Worm (Caenorhabditis elegans) whole organism, L4 larva: ENCODE measurements around the gene bath-26.
"Not testable (repeated sequence)": the region's sequence is repeated elsewhere in the genome, so short reads cannot be mapped to it uniquely, and the experiment has no call there.

Source experiments
- F10B5.3 ChIP-seq: sonication (generic microtip); optimal IDR thresholded peaks from 2 replicates; lab custom pipeline; 2016; ENCODE audit warnings: mild to moderate bottlenecking, missing genetic modification characterization, missing compliant biosample characterization
- Y48G9A.11 ChIP-seq: fragments of 200-800 bp; sonication (Bioruptor generic); IDR thresholded peaks from 2 replicates; pipeline ENCODE4 v1.3.6; 2022; ENCODE audit warnings: missing genetic modification reagents, missing genetic modification characterization, missing compliant biosample characterization
- aha-1 ChIP-seq: fragments of 150-350 bp; peaks from one replicate; lab custom pipeline; 2014; ENCODE audit warnings: missing biosample characterization, missing genetic modification characterization
- arid-1 ChIP-seq: fragments of 200-800 bp; sonication (Bioruptor generic); conservative IDR thresholded peaks from 2 replicates; pipeline ENCODE4 v1.3.6; 2022; ENCODE audit warnings: missing genetic modification reagents, missing genetic modification characterization, missing compliant biosample characterization
- daf-16 ChIP-seq, 3 experiments: sonication (generic microtip); optimal IDR thresholded peaks; 2 replicates each; lab custom pipeline; 2016 to 2017; ENCODE audit warnings: missing genetic modification characterization in 3 of 3, missing genetic modification reagents in 3 of 3, mild to moderate bottlenecking in 2 of 3, missing compliant biosample characterization in 2 of 3, missing biosample characterization in 1 of 3, moderate library complexity in 1 of 3
- dmd-6 ChIP-seq: fragments of 200-800 bp; sonication (Bioruptor generic); IDR thresholded peaks from 2 replicates; pipeline ENCODE4 v1.3.6; 2022; ENCODE audit warnings: missing genetic modification reagents, missing genetic modification characterization, missing compliant biosample characterization
- dpl-1 ChIP-seq: fragments of 150-350 bp; optimal IDR thresholded peaks from 2 replicates; lab custom pipeline; 2014; ENCODE audit warnings: missing biosample characterization, missing genetic modification reagents, missing genetic modification characterization
- dve-1 ChIP-seq: sonication (generic microtip); optimal IDR thresholded peaks from 2 replicates; lab custom pipeline; 2017; ENCODE audit warnings: antibody characterized with exemption, mild to moderate bottlenecking, missing genetic modification characterization, missing compliant biosample characterization; ENCODE audit not compliant: insufficient read depth
- egl-43 ChIP-seq: fragments of 200-800 bp; sonication (Bioruptor generic); IDR thresholded peaks from 2 replicates; pipeline ENCODE4 v1.3.6; 2022; ENCODE audit warnings: missing genetic modification reagents, missing genetic modification characterization, missing compliant biosample characterization
- fkh-10 ChIP-seq: fragments of 150-350 bp; optimal IDR thresholded peaks from 2 replicates; lab custom pipeline; 2014; ENCODE audit warnings: missing biosample characterization, missing genetic modification reagents, missing genetic modification characterization
- hmg-1.1 ChIP-seq: fragments of 200-800 bp; sonication (Bioruptor generic); IDR thresholded peaks from 2 replicates; pipeline ENCODE4 v1.3.6; 2022; ENCODE audit warnings: missing genetic modification reagents, missing genetic modification characterization, missing compliant biosample characterization
- lin-1 ChIP-seq: fragments of 200-800 bp; sonication (Bioruptor generic); IDR thresholded peaks from 2 replicates; pipeline ENCODE4 v1.3.6; 2022; ENCODE audit warnings: missing genetic modification reagents, missing genetic modification characterization, missing compliant biosample characterization
- lin-15B ChIP-seq: fragments of 150-350 bp; sonication (generic microtip); optimal IDR thresholded peaks from 3 replicates; lab custom pipeline; 2014; ENCODE audit warnings: missing biosample characterization, missing genetic modification characterization
- lin-38 ChIP-seq: fragments of 200-800 bp; sonication (Bioruptor generic); IDR thresholded peaks from 2 replicates; pipeline ENCODE4 v1.3.6; 2022; ENCODE audit warnings: missing genetic modification reagents, missing genetic modification characterization, missing compliant biosample characterization
- lir-3 ChIP-seq: sonication (generic microtip); optimal IDR thresholded peaks from 2 replicates; lab custom pipeline; 2016; ENCODE audit warnings: mild to moderate bottlenecking, missing genetic modification characterization, missing compliant biosample characterization
- madf-5 ChIP-seq, 2 experiments: fragments of 200-800 bp; sonication (Bioruptor generic); IDR thresholded peaks; 2 replicates each; pipeline ENCODE4 v1.3.6; 2022; ENCODE audit warnings: missing compliant biosample characterization in 2 of 2, missing genetic modification characterization in 2 of 2
- mdl-1 ChIP-seq, 2 experiments: fragments of 150-350 bp in 1 of 2; sonication (generic microtip) in 1 of 2; optimal IDR thresholded peaks; 2 replicates each; lab custom pipeline; 2014 to 2017; ENCODE audit warnings: missing biosample characterization in 2 of 2, missing genetic modification characterization in 2 of 2
- mep-1 ChIP-seq: fragments of 150-350 bp; sonication (generic microtip); optimal IDR thresholded peaks from 3 replicates; lab custom pipeline; 2014; ENCODE audit warnings: missing biosample characterization, missing genetic modification characterization
- mes-2 ChIP-seq: sonication (generic microtip); optimal IDR thresholded peaks from 2 replicates; lab custom pipeline; 2016; ENCODE audit warnings: missing genotype, mild to moderate bottlenecking, missing genetic modification characterization, missing compliant biosample characterization; ENCODE audit not compliant: poor library complexity, severe bottlenecking
- mxl-2 ChIP-seq: fragments of 200-800 bp; sonication (Bioruptor generic); conservative IDR thresholded peaks from 2 replicates; pipeline ENCODE4 v1.3.6; 2022; ENCODE audit warnings: missing genetic modification reagents, missing genetic modification characterization, missing compliant biosample characterization
- nhr-10 ChIP-seq: fragments of 150-350 bp; optimal IDR thresholded peaks from 2 replicates; lab custom pipeline; 2014; ENCODE audit warnings: missing biosample characterization, missing genetic modification characterization
- nhr-11 ChIP-seq: fragments of 150-350 bp; optimal IDR thresholded peaks from 2 replicates; lab custom pipeline; 2014; ENCODE audit warnings: missing biosample characterization, missing genetic modification characterization
- nhr-111 ChIP-seq: fragments of 200-800 bp; sonication (Bioruptor generic); optimal IDR thresholded peaks from 2 replicates; lab custom pipeline; 2018; ENCODE audit warnings: mild to moderate bottlenecking, missing genetic modification characterization, missing compliant biosample characterization
- nhr-28 ChIP-seq: fragments of 150-350 bp; optimal IDR thresholded peaks from 2 replicates; lab custom pipeline; 2014; ENCODE audit warnings: missing biosample characterization, missing genetic modification characterization
- nhr-41 ChIP-seq: fragments of 200-800 bp; sonication (Bioruptor generic); IDR thresholded peaks from 2 replicates; pipeline ENCODE4 v1.3.6; 2022; ENCODE audit warnings: missing genetic modification reagents, missing genetic modification characterization, missing compliant biosample characterization
- nhr-42 ChIP-seq: fragments of 200-800 bp; sonication (Bioruptor generic); IDR thresholded peaks from 2 replicates; pipeline ENCODE4 v1.3.6; 2022; ENCODE audit warnings: missing genetic modification characterization, missing compliant biosample characterization
- nhr-48 ChIP-seq: sonication (generic microtip); optimal IDR thresholded peaks from 2 replicates; lab custom pipeline; 2016; ENCODE audit warnings: mild to moderate bottlenecking, missing genetic modification characterization, missing compliant biosample characterization
- nhr-6 ChIP-seq: fragments of 150-350 bp; optimal IDR thresholded peaks from 2 replicates; lab custom pipeline; 2014; ENCODE audit warnings: missing biosample characterization, missing genetic modification characterization
- pha-4 ChIP-seq, 2 experiments: fragments of 150-350 bp in 1 of 2; fragments of 200-800 bp in 1 of 2; sonication (Bioruptor generic) in 1 of 2; IDR thresholded peaks in 1 of 2; optimal IDR thresholded peaks in 1 of 2; 2 replicates each; pipeline versions ENCODE4 v1.3.6 to Lab custom; 2014 to 2022; ENCODE audit warnings: missing genetic modification characterization in 2 of 2, missing genetic modification reagents in 2 of 2, missing biosample characterization in 1 of 2, missing compliant biosample characterization in 1 of 2
- php-3 ChIP-seq: fragments of 200-800 bp; sonication (Bioruptor generic); IDR thresholded peaks from 2 replicates; pipeline ENCODE4 v1.3.6; 2022; ENCODE audit warnings: missing genetic modification reagents, missing genetic modification characterization, missing compliant biosample characterization
- saeg-2 ChIP-seq: fragments of 200-800 bp; sonication (Bioruptor generic); IDR thresholded peaks from 2 replicates; pipeline ENCODE4 v1.3.6; 2022; ENCODE audit warnings: missing genetic modification reagents, missing genetic modification characterization, missing compliant biosample characterization
- sdz-12 ChIP-seq: fragments of 200-800 bp; sonication (Bioruptor generic); optimal IDR thresholded peaks from 2 replicates; lab custom pipeline; 2018; ENCODE audit warnings: mild to moderate bottlenecking, missing genetic modification characterization, missing compliant biosample characterization
- set-16 ChIP-seq: fragments of 200-800 bp; sonication (Bioruptor generic); IDR thresholded peaks from 2 replicates; pipeline ENCODE4 v1.3.6; 2022; ENCODE audit warnings: missing genetic modification reagents, missing genetic modification characterization, missing compliant biosample characterization
- snpc-4 ChIP-seq: fragments of 150-350 bp; optimal IDR thresholded peaks from 2 replicates; lab custom pipeline; 2014; ENCODE audit warnings: missing biosample characterization, missing genetic modification characterization
- spr-3 ChIP-seq: fragments of 200-800 bp; sonication (Bioruptor generic); optimal IDR thresholded peaks from 2 replicates; lab custom pipeline; 2018; ENCODE audit warnings: mild to moderate bottlenecking, missing genetic modification characterization, missing compliant biosample characterization
- unc-62 ChIP-seq, 3 experiments: fragments of 150-350 bp in 1 of 3; sonication (generic microtip); optimal IDR thresholded peaks in 2 of 3; peaks in 1 of 3; 1 replicate in 1 of 3; 2 replicates in 2 of 3; lab custom pipeline; 2014 to 2017; ENCODE audit warnings: missing biosample characterization in 3 of 3, missing genetic modification characterization in 3 of 3, missing genetic modification reagents in 3 of 3, missing genotype in 1 of 3

Gene bath-26

DNA sequence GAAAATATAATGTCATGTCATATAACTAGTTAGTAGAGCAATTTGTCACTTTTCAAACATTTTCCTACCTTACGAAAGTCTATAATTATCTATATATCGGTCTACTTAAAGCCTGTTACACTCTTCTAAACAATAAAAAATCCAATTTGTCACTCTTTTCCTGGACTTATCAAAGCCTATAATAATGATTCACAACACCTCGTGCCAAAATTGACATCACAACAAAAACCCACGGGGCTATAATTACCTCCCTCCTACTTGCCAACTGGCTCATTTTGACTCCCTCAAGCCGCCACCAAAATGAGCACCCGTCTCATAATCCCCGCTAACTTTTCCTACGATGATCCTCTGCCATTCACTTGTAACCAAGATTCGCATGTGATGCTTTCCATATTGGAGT is 35.8 kb upstream of the bath-26 start, which contains the start of gene srg-20:
Gene srg-20, plus strand, starts transcription at position 301 of the 400 bp plus-strand sequence.
- TF ChIP-seq lin-15B (tag; lab: Kevin White, UChicago); mdl-1 (tag; optimal IDR thresholded peaks at IDR 0.05; lab: Kevin White, UChicago); nhr-10 (tag; lab: Kevin White, UChicago): not testable (repeated sequence)

DNA sequence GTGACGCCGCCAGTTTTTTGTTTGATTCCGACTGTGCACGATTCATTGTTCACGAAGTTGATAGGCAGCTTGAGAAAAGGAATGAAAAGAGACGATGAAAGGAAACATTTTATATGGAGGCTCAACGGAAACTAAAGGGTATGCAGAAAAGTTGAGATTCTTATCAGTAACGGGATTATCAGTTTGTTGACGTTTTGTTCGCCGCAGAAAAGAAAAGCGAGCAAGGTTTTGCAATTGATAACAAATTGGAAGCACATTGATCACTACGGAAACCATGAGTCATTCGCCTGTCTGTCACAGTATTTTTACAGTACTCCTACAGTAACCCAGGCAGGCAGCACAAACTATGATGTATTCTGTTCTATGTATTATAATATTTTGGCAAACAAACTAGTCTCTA is 35.4 kb upstream of the bath-26 start:
- peak; percentile 46 for TF ChIP-seq aha-1 (tag; lab: Kevin White, UChicago)
- peak; percentile 4 for TF ChIP-seq nhr-28 (tag; lab: Kevin White, UChicago)
- TF ChIP-seq sdz-12 (GFP tag; lab: Kevin White, UChicago) = no peak
- no peak for TF ChIP-seq F10B5.3 (tag; lab: Kevin White, UChicago)
- peak; percentile 52; the same call in 1 of the 2 replicates for TF ChIP-seq dmd-6 (GFP tag; lab: Robert Waterston, UW)
- TF ChIP-seq mep-1 (tag; lab: Kevin White, UChicago) = no peak
- TF ChIP-seq spr-3 (GFP tag; lab: Kevin White, UChicago) = no peak
- TF ChIP-seq nhr-6 = no peak

DNA sequence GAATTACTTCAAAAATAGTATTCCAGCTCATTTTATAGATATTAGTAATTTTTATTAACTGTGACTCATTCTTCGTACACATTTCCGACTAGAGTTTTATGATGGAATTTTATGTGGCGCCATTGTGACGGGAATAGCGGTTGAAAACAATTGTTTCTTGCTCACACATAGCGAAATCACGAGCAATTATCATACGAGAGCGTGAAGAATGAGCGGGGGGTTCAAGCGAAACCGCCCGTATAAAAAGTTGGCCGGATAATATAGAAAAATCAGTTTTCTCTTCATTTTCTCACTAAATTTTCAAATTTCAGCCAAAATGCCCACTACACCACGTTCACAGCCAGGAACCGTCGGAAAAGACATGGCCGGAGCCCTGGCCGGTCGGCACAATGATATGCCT is 32.9 kb upstream of the bath-26 start, which contains the start of gene C08E3.1:
Gene C08E3.1, plus strand, starts transcription at position 301 of the 400 bp plus-strand sequence.
- not testable (repeated sequence) for TF ChIP-seq spr-3 (GFP tag; lab: Kevin White, UChicago); php-3 (GFP tag; lab: Robert Waterston, UW); lin-1 (GFP tag; lab: Robert Waterston, UW)

DNA sequence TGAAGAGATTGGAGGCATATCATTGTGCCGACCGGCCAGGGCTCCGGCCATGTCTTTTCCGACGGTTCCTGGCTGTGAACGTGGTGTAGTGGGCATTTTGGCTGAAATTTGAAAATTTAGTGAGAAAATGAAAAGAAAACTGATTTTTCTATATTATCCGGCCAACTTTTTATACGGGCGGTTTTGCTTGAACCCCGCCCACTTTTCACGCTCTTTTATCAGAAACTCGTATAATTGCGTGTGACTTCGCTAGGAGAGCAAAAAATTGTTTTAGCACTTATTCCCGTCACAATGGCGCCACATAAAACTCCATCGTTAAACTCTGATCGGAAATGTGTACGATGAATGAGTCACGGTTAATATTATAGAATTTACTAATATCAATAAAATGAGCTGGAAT is 31.7 kb upstream of the bath-26 start, which contains the start of gene C08E3.13:
Gene C08E3.13, minus strand, starts transcription at position 101 of the 400 bp plus-strand sequence.
- not testable (repeated sequence) for TF ChIP-seq nhr-11; aha-1 (tag; lab: Kevin White, UChicago); fkh-10

DNA sequence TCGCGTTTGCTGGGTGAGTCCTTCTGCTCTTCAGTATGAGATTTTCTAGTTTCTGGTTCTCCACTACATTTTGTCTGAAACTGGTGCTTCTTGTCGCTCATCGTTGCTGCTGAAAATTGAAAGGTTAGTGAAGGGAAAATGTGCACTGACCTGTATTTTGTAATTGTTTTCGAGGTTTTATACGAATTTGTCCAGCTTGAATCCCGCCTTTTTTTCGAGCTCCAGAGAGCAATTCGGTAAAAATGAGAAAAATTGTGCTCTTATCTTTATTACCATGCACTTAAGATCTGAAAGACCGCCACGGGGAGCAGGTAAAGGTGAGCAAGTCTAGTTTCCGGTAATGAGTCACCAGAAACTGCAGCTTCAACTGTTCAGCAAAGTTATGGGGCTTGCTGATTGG is 27.2 kb upstream of the bath-26 start, which contains the start of gene C08E3.15:
Gene C08E3.15, minus strand, starts transcription at position 101 of the 400 bp plus-strand sequence.
- not testable (repeated sequence) for TF ChIP-seq php-3 (GFP tag; lab: Robert Waterston, UW); dpl-1; nhr-111 (GFP tag; lab: Kevin White, UChicago)

DNA sequence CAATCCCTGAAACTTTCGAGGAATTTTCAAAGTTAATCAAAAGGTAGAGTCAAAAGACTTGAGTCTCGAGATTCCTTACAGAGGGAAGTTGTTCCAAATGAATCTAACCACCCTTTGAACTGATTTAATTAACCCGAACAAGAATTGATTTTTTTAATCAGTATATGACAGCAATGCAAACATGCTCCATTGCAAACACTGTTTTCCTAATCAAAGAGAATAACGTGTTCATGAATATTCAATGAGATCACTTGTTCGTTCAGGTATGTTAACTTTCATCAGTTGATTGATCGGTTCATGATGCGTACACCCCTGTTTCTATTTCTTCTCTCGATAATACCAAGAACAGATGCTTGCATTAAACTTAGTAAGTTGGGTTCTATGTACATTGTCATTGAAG is 25.1 kb upstream of the bath-26 start, which contains the start of gene C08E3.14:
Gene C08E3.14, plus strand, starts transcription at position 301 of the 400 bp plus-strand sequence.
- no peak for TF ChIP-seq hmg-1.1 (GFP tag; lab: Robert Waterston, UW)
- TF ChIP-seq sdz-12 (GFP tag; lab: Kevin White, UChicago) = no peak
- no peak for TF ChIP-seq dve-1 (tag; lab: Kevin White, UChicago)
- TF ChIP-seq nhr-48 = no peak
- TF ChIP-seq nhr-41 = no peak
- no peak for TF ChIP-seq egl-43
- no peak for TF ChIP-seq arid-1 (GFP tag; lab: Robert Waterston, UW)
- no peak for TF ChIP-seq set-16 (GFP tag; lab: Robert Waterston, UW)
- TF ChIP-seq nhr-42 (GFP tag; lab: Robert Waterston, UW) = no peak

DNA sequence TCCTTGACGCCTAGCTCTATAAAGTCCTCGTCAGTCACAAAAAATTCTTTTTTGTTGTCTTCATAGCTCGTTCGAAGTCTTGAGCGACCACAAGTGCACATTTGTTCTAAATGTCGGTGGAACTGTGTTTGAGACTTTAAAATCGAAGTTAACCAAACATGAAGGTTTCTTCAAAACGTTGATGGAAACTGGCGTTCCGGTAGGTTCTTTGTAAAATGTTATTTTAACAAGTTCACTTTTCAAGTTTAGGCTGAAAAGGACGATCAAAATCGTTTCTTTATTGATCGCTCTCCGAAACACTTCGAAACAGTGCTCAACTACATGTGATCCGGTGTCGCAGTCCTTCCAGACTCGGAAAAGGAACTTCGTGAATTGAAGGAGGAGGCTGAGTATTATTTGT is 24.0 kb upstream of the bath-26 start, which contains the start of gene fbxa-160:
Gene fbxa-160, minus strand, starts transcription at position 101 of the 400 bp plus-strand sequence.
- TF ChIP-seq dve-1 (tag; lab: Kevin White, UChicago) = no peak
- no peak for TF ChIP-seq mxl-2 (GFP tag; lab: Robert Waterston, UW)
- TF ChIP-seq nhr-41 = no peak
- no peak for TF ChIP-seq madf-5 (GFP tag; IDR thresholded peaks at IDR 0.05; lab: Robert Waterston, UW)
- no peak for TF ChIP-seq unc-62 (GFP tag; optimal IDR thresholded peaks at IDR 0.05 in 1 of 2; lab: Kevin White, UChicago)
- TF ChIP-seq unc-62 (tag; optimal IDR thresholded peaks at IDR 0.05; lab: Kevin White, UChicago) = no peak
- TF ChIP-seq saeg-2 (GFP tag; lab: Robert Waterston, UW) = no peak
- TF ChIP-seq pha-4 (GFP tag; IDR thresholded peaks at IDR 0.05; lab: Robert Waterston, UW) = no peak
- no peak for TF ChIP-seq pha-4 (tag; optimal IDR thresholded peaks at IDR 0.05; lab: Kevin White, UChicago)
- no peak for TF ChIP-seq snpc-4
- no peak for TF ChIP-seq Y48G9A.11 (GFP tag; lab: Robert Waterston, UW)
- no peak for TF ChIP-seq lir-3 (tag; lab: Kevin White, UChicago)
- TF ChIP-seq lin-38 (GFP tag; lab: Robert Waterston, UW) = no peak
- no peak for TF ChIP-seq arid-1 (GFP tag; lab: Robert Waterston, UW)
- no peak for TF ChIP-seq daf-16 (GFP tag; optimal IDR thresholded peaks at IDR 0.05; lab: Kevin White, UChicago)
- no peak for TF ChIP-seq daf-16 (tag; optimal IDR thresholded peaks at IDR 0.05; lab: Kevin White, UChicago)
- TF ChIP-seq dmd-6 (GFP tag; lab: Robert Waterston, UW) = no peak
- TF ChIP-seq mes-2 (tag; lab: Kevin White, UChicago) = no peak
